Worm (Caenorhabditis elegans): ENCODE data around the gene ncx-5.

- TF ChIP-seq nhr-237 (tag; optimal IDR thresholded peaks at IDR 0.05) (no peak), nhr-76 (tag; optimal IDR thresholded peaks at IDR 0.05) (no peak), mdl-1 (tag; optimal IDR thresholded peaks at IDR 0.05) (no peak), skn-1 (tag; optimal IDR thresholded peaks at IDR 0.05) (no peak), lin-15B (tag; optimal IDR thresholded peaks at IDR 0.05) (no peak), lin-39 (tag; optimal IDR thresholded peaks at IDR 0.05) (no peak), C16A3.4 (tag; optimal IDR thresholded peaks at IDR 0.05) (no peak), snpc-4 (tag; optimal IDR thresholded peaks at IDR 0.05) (no peak), isw-1 (GFP tag; IDR thresholded peaks at IDR 0.05) (no peak), mef-2 (tag; optimal IDR thresholded peaks at IDR 0.05) (no peak), ets-5 (GFP tag; IDR thresholded peaks at IDR 0.05) (no peak), nhr-11 (tag; optimal IDR thresholded peaks at IDR 0.05) (no peak)
These were observed 53.3 kb downstream of the ncx-5 start, which contains the start of gene set-22 for ce11 chrV:10436612-10437011.

Measured in whole organism, L1 larva.